Fruit fly (Drosophila melanogaster) whole organism, embryonic: Measurements from ENCODE around the gene HtrA2.

Experiments
- ATbp ChIP-seq: fragments of 200-800 bp; sonication (Bioruptor generic); optimal IDR thresholded peaks from 2 replicates; lab custom pipeline; 2017; ENCODE audit warnings: missing biosample characterization, mild to moderate bottlenecking, missing genetic modification characterization, missing genetic modification reagents
- CG10274 ChIP-seq: fragments of 200-800 bp; sonication (Bioruptor generic); optimal IDR thresholded peaks from 3 replicates; lab custom pipeline; 2017; ENCODE audit warnings: missing biosample characterization, mild to moderate bottlenecking, missing genetic modification characterization
- CG10959 ChIP-seq: fragments of 200-800 bp; sonication (Bioruptor generic); IDR thresholded peaks from 2 replicates; pipeline ENCODE4 v1.3.6; 2022; ENCODE audit warnings: missing biosample characterization, missing genetic modification characterization
- CG11093 ChIP-seq: fragments of 200-800 bp; sonication (Bioruptor generic); IDR thresholded peaks from 3 replicates; pipeline ENCODE4 v1.3.6; 2022; ENCODE audit warnings: missing biosample characterization, missing genetic modification characterization
- CG15514 ChIP-seq: fragments of 200-800 bp; sonication (Bioruptor generic); optimal IDR thresholded peaks from 3 replicates; lab custom pipeline; 2017; ENCODE audit warnings: missing biosample characterization, missing genetic modification characterization, mild to moderate bottlenecking, moderate library complexity, missing genetic modification reagents
- CG1647 ChIP-seq: fragments of 200-800 bp; sonication (Bioruptor generic); optimal IDR thresholded peaks from 3 replicates; lab custom pipeline; 2016; ENCODE audit warnings: missing biosample characterization, missing genetic modification characterization
- CG30431 ChIP-seq: fragments of 200-800 bp; sonication (Bioruptor generic); optimal IDR thresholded peaks from 2 replicates; lab custom pipeline; 2017; ENCODE audit warnings: missing biosample characterization, missing genetic modification characterization
- CG4707 ChIP-seq: fragments of 200-800 bp; sonication (Bioruptor generic); optimal IDR thresholded peaks from 2 replicates; lab custom pipeline; 2018; ENCODE audit warnings: missing biosample characterization, mild to moderate bottlenecking, missing genetic modification characterization, moderate library complexity
- CG4730 ChIP-seq: fragments of 200-800 bp; sonication (Bioruptor generic); IDR thresholded peaks from 2 replicates; pipeline ENCODE4 v1.3.6; 2022; ENCODE audit warnings: missing biosample characterization, missing genetic modification characterization
- CG6175 ChIP-seq: fragments of 200-800 bp; sonication (Bioruptor generic); IDR thresholded peaks from 3 replicates; pipeline ENCODE4 v1.3.6; 2022; ENCODE audit warnings: missing biosample characterization, missing genetic modification characterization
- CG7271 ChIP-seq: fragments of 200-800 bp; sonication (Bioruptor generic); optimal IDR thresholded peaks from 2 replicates; lab custom pipeline; 2018; ENCODE audit warnings: missing biosample characterization, mild to moderate bottlenecking, missing genetic modification characterization, moderate library complexity
- CG8089 ChIP-seq: fragments of 200-800 bp; sonication (Bioruptor generic); optimal IDR thresholded peaks from 3 replicates; lab custom pipeline; 2016; ENCODE audit warnings: missing biosample characterization, missing genetic modification characterization
- CG9215 ChIP-seq: fragments of 200-800 bp; sonication (Bioruptor generic); IDR thresholded peaks from 2 replicates; pipeline ENCODE4 v1.3.6; 2022; ENCODE audit warnings: missing biosample characterization, missing genetic modification characterization
- CG9609 ChIP-seq: fragments of 200-800 bp; sonication (Bioruptor generic); optimal IDR thresholded peaks from 3 replicates; lab custom pipeline; 2016; ENCODE audit warnings: missing biosample characterization, missing genetic modification characterization
- Dll ChIP-seq: fragments of 200-800 bp; sonication (Bioruptor generic); IDR thresholded peaks from 4 replicates; pipeline ENCODE4 v1.3.6; 2022; ENCODE audit warnings: missing biosample characterization, missing genetic modification characterization; ENCODE audit not compliant: partially characterized antibody
- Gsc ChIP-seq: fragments of 200-800 bp; sonication (Bioruptor generic); IDR thresholded peaks from 2 replicates; pipeline ENCODE4 v1.3.6; 2022; ENCODE audit warnings: missing biosample characterization, missing genetic modification characterization
- Lhr ChIP-seq: fragments of 200-800 bp; sonication (Bioruptor generic); optimal IDR thresholded peaks from 3 replicates; lab custom pipeline; 2017; ENCODE audit warnings: mild to moderate bottlenecking, missing biosample characterization, missing genetic modification reagents, missing genetic modification characterization
- Myb ChIP-seq: fragments of 200-800 bp; sonication (Bioruptor generic); optimal IDR thresholded peaks from 2 replicates; lab custom pipeline; 2016; ENCODE audit warnings: missing biosample characterization, missing genetic modification characterization
- Nf-YC ChIP-seq: fragments of 200-800 bp; optimal IDR thresholded peaks from 3 replicates; lab custom pipeline; 2019; ENCODE audit warnings: missing biosample characterization, mild to moderate bottlenecking, missing genetic modification characterization, moderate library complexity
- Poxn ChIP-seq: fragments of 200-800 bp; sonication (Bioruptor generic); IDR thresholded peaks from 2 replicates; pipeline ENCODE4 v1.3.6; 2022; ENCODE audit warnings: missing biosample characterization, missing genetic modification characterization
- Ravus ChIP-seq: fragments of 200-800 bp; sonication (Bioruptor generic); IDR thresholded peaks from 2 replicates; pipeline ENCODE4 v1.3.6; 2022; ENCODE audit warnings: missing biosample characterization, missing genetic modification characterization
- Sox102F ChIP-seq: fragments of 200-800 bp; sonication (Bioruptor generic); optimal IDR thresholded peaks from 2 replicates; lab custom pipeline; 2018; ENCODE audit warnings: missing biosample characterization, mild to moderate bottlenecking, missing genetic modification characterization, moderate library complexity
- Trl ChIP-seq, 3 experiments: fragments of >200 bp in 2 of 3; fragments of 200-800 bp in 1 of 3; sonication (Bioruptor generic) in 1 of 3; optimal IDR thresholded peaks; 2 replicates in 1 of 3; 3 replicates in 2 of 3; lab custom pipeline; 2016 to 2017; ENCODE audit warnings: missing biosample characterization in 1 of 3, missing genetic modification characterization in 1 of 3
- bsh ChIP-seq, 2 experiments: fragments of 200-800 bp; sonication (Bioruptor generic); optimal IDR thresholded peaks; 2 replicates each; lab custom pipeline; 2017 to 2018; ENCODE audit warnings: mild to moderate bottlenecking in 2 of 2, missing biosample characterization in 2 of 2, missing genetic modification characterization in 2 of 2, moderate library complexity in 1 of 2
- btn ChIP-seq: fragments of 200-800 bp; sonication (Bioruptor generic); optimal IDR thresholded peaks from 2 replicates; lab custom pipeline; 2016; ENCODE audit warnings: missing biosample characterization, missing genetic modification characterization
- cas ChIP-seq: fragments of 200-800 bp; sonication (Bioruptor generic); IDR thresholded peaks from 2 replicates; pipeline ENCODE4 v1.3.6; 2022; ENCODE audit warnings: missing biosample characterization, missing genetic modification characterization
- cwo ChIP-seq: fragments of 200-800 bp; sonication (Bioruptor generic); optimal IDR thresholded peaks from 3 replicates; lab custom pipeline; 2017; ENCODE audit warnings: missing biosample characterization, missing genetic modification characterization, mild to moderate bottlenecking, moderate library complexity, missing genetic modification reagents
- dan ChIP-seq: fragments of 200-800 bp; sonication (Bioruptor generic); IDR thresholded peaks from 2 replicates; pipeline ENCODE4 v1.3.6; 2022; ENCODE audit warnings: missing biosample characterization, missing genetic modification characterization
- dmrt11E ChIP-seq: fragments of 200-800 bp; sonication (Bioruptor generic); optimal IDR thresholded peaks from 3 replicates; lab custom pipeline; 2018; ENCODE audit warnings: missing biosample characterization, mild to moderate bottlenecking, missing genetic modification characterization, moderate library complexity
- dpn ChIP-seq, 2 experiments: fragments of 200-800 bp; sonication (Bioruptor generic); optimal IDR thresholded peaks; 3 replicates each; lab custom pipeline; 2016; ENCODE audit warnings: missing biosample characterization in 2 of 2, missing genetic modification characterization in 2 of 2
- fd3F ChIP-seq: fragments of 200-800 bp; sonication (Bioruptor generic); optimal IDR thresholded peaks from 2 replicates; lab custom pipeline; 2018; ENCODE audit warnings: missing biosample characterization, mild to moderate bottlenecking, missing genetic modification characterization, moderate library complexity
- h ChIP-seq: fragments of >200 bp; optimal IDR thresholded peaks from 2 replicates; lab custom pipeline; 2017
- hkb ChIP-seq, 2 experiments: fragments of 200-800 bp in 1 of 2; fragments of >200 bp in 1 of 2; sonication (Bioruptor generic) in 1 of 2; IDR thresholded peaks in 1 of 2; optimal IDR thresholded peaks in 1 of 2; 2 replicates each; pipeline versions ENCODE4 v1.3.6 to Lab custom; 2017 to 2022; ENCODE audit warnings: missing biosample characterization in 1 of 2, missing genetic modification characterization in 1 of 2
- klu ChIP-seq: fragments of 200-800 bp; sonication (Bioruptor generic); IDR thresholded peaks from 2 replicates; pipeline ENCODE4 v1.3.6; 2022; ENCODE audit warnings: missing biosample characterization, missing genetic modification characterization
- lola ChIP-seq, 3 experiments: fragments of >200 bp in 2 of 3; fragments of 200-800 bp in 1 of 3; sonication (Bioruptor generic) in 1 of 3; optimal IDR thresholded peaks; 2 replicates each; lab custom pipeline; 2017 to 2019; ENCODE audit warnings: missing biosample characterization in 3 of 3, missing genetic modification characterization in 3 of 3, mild to moderate bottlenecking in 1 of 3, moderate library complexity in 1 of 3
- luna ChIP-seq: fragments of 200-800 bp; sonication (Bioruptor generic); optimal IDR thresholded peaks from 2 replicates; lab custom pipeline; 2016; ENCODE audit warnings: missing biosample characterization, missing genetic modification characterization
- pfk ChIP-seq: fragments of 200-800 bp; sonication (Bioruptor generic); optimal IDR thresholded peaks from 2 replicates; lab custom pipeline; 2018; ENCODE audit warnings: missing biosample characterization, mild to moderate bottlenecking, missing genetic modification characterization, moderate library complexity
- pnt ChIP-seq: fragments of 200-800 bp; sonication (Bioruptor generic); optimal IDR thresholded peaks from 3 replicates; lab custom pipeline; 2016; ENCODE audit warnings: missing biosample characterization, missing genetic modification characterization
- ranshi ChIP-seq: fragments of 200-800 bp; sonication (Bioruptor generic); IDR thresholded peaks from 2 replicates; pipeline ENCODE4 v1.3.6; 2022; ENCODE audit warnings: missing biosample characterization, missing genetic modification characterization
- sd ChIP-seq: fragments of 200-800 bp; sonication (Bioruptor generic); optimal IDR thresholded peaks from 3 replicates; lab custom pipeline; 2018; ENCODE audit warnings: missing biosample characterization, mild to moderate bottlenecking, missing genetic modification characterization, moderate library complexity
- sim ChIP-seq: fragments of 200-800 bp; sonication (Bioruptor generic); IDR thresholded peaks from 2 replicates; pipeline ENCODE4 v1.3.6; 2022; ENCODE audit warnings: missing biosample characterization, missing genetic modification characterization
- sqz ChIP-seq: fragments of 200-800 bp; sonication (Bioruptor generic); optimal IDR thresholded peaks from 3 replicates; lab custom pipeline; 2018; ENCODE audit warnings: missing biosample characterization, mild to moderate bottlenecking, missing genetic modification characterization
- stwl ChIP-seq: fragments of 200-800 bp; sonication (Bioruptor generic); optimal IDR thresholded peaks from 3 replicates; lab custom pipeline; 2018; ENCODE audit warnings: missing biosample characterization, mild to moderate bottlenecking, missing genetic modification characterization, moderate library complexity
- sug ChIP-seq: fragments of 200-800 bp; optimal IDR thresholded peaks from 2 replicates; lab custom pipeline; 2019; ENCODE audit warnings: missing biosample characterization, mild to moderate bottlenecking, missing genetic modification characterization, moderate library complexity
- tin ChIP-seq: fragments of 200-800 bp; sonication (Bioruptor generic); optimal IDR thresholded peaks from 3 replicates; lab custom pipeline; 2016; ENCODE audit warnings: missing biosample characterization, missing genetic modification characterization
- trh ChIP-seq: fragments of 200-800 bp; sonication (Bioruptor generic); optimal IDR thresholded peaks from 2 replicates; lab custom pipeline; 2016; ENCODE audit warnings: missing biosample characterization, missing genetic modification characterization
- ttk ChIP-seq: fragments of 200-800 bp; sonication (Bioruptor generic); IDR thresholded peaks from 2 replicates; pipeline ENCODE4 v2.1.2; 2022; ENCODE audit warnings: missing biosample characterization, missing genetic modification characterization
- unpg ChIP-seq: fragments of 200-800 bp; sonication (Bioruptor generic); optimal IDR thresholded peaks from 3 replicates; lab custom pipeline; 2018; ENCODE audit warnings: missing biosample characterization, mild to moderate bottlenecking, missing genetic modification characterization, moderate library complexity
- vfl ChIP-seq: fragments of 200-800 bp; sonication (Bioruptor generic); optimal IDR thresholded peaks from 2 replicates; lab custom pipeline; 2016; ENCODE audit warnings: missing biosample characterization, missing genetic modification characterization

Gene HtrA2

DNA sequence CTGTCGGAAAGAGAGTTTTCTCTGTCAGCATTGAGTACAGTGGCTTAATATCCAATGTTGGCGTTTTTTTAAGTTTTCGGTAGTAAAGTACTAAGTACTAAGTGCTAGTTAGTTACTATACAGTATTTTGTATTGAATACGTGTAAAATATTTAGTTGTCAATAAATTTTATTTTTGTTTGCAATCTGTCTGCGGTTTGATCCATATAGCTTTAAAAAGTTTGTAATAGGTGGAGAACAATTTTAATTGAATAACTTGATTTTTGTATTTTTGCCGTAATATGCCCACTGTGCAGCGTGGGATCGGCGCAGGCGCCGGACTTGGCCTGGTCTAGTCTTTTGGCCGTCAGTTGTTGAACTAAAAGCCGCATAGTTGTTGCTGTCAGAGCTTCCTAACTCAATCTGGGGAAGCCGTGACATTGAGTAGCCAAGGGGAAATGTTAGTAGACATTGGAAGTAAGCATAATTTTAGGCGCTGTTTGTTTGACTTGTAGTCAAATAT lies 46.9 kb upstream of the HtrA2 start (continued):
- TF ChIP-seq klu (GFP tag; lab: Robert Waterston, UW), result peak; percentile 81
- no peak for TF ChIP-seq dmrt11E
- TF ChIP-seq sim (GFP tag; lab: Robert Waterston, UW), result 0 out of 2 replicates have a peak, but pooled peaks have one; percentile 34
- peak; percentile 87 for TF ChIP-seq CG9609 (GFP tag; lab: Kevin White, UChicago)
- peak; percentile 78 for TF ChIP-seq CG4730
- peak; percentile 80 for TF ChIP-seq Myb (GFP tag; lab: Kevin White, UChicago)
- peak; percentile 85 for TF ChIP-seq CG10274 (GFP tag; lab: Kevin White, UChicago)
- peak; percentile 86 for TF ChIP-seq CG4707 (GFP tag; lab: Kevin White, UChicago)
- TF ChIP-seq tin, result peak; percentile 89
- 0 out of 2 replicates have a peak, but pooled peaks have one; percentile 36 for TF ChIP-seq Gsc (GFP tag; lab: Robert Waterston, UW)
- TF ChIP-seq fd3F (GFP tag; lab: Kevin White, UChicago), result peak; percentile 88
- 0 out of 2 replicates have a peak, but pooled peaks have one; percentile 23 for TF ChIP-seq cas
- TF ChIP-seq Sox102F, result peak; percentile 96
- TF ChIP-seq CG10959, result peak; percentile 42; the same call in 1 of the 2 replicates
- TF ChIP-seq CG6175 (GFP tag; lab: Robert Waterston, UW), result peak; percentile 39; the same call in 1 of the 3 replicates
- no peak for TF ChIP-seq Dll (GFP tag; lab: Robert Waterston, UW)
- TF ChIP-seq bsh (GFP tag; optimal IDR thresholded peaks at IDR 0.05; lab: Kevin White, UChicago), result peak in 1 of 2 experiments; percentile 85
- no peak for TF ChIP-seq pfk
- peak; percentile 85; the same call in 1 of the 2 replicates for TF ChIP-seq ttk (GFP tag; lab: Robert Waterston, UW)
- peak; percentile 60; the same call in 1 of the 2 replicates for TF ChIP-seq Poxn (GFP tag; lab: Robert Waterston, UW)
- TF ChIP-seq sqz, result peak; percentile 80
- peak in 1 of 2 experiments; percentile 84 for TF ChIP-seq Trl (optimal IDR thresholded peaks at IDR 0.05; lab: Kevin White, UChicago)
- TF ChIP-seq Trl (GFP tag; optimal IDR thresholded peaks at IDR 0.05; lab: Kevin White, UChicago), result peak; percentile 82
- TF ChIP-seq hkb (optimal IDR thresholded peaks at IDR 0.05; lab: Kevin White, UChicago), result no peak
- TF ChIP-seq hkb (GFP tag; IDR thresholded peaks at IDR 0.05; lab: Robert Waterston, UW), result peak; percentile 93
- TF ChIP-seq dan (GFP tag; lab: Robert Waterston, UW), result no peak
- TF ChIP-seq btn (GFP tag; lab: Kevin White, UChicago), result peak; percentile 88
- TF ChIP-seq Nf-YC, result peak; percentile 83
- TF ChIP-seq Ravus (GFP tag; lab: Robert Waterston, UW), result peak; percentile 62
- TF ChIP-seq pnt (GFP tag; lab: Kevin White, UChicago), result peak; percentile 84
- TF ChIP-seq sd, result no peak
- TF ChIP-seq vfl (GFP tag; lab: Kevin White, UChicago), result peak; percentile 90
- peak; percentile 95 for TF ChIP-seq ATbp (GFP tag; lab: Kevin White, UChicago)
- peak; percentile 71 for TF ChIP-seq CG11093 (GFP tag; lab: Robert Waterston, UW)
- peak; percentile 93 for TF ChIP-seq unpg (GFP tag; lab: Kevin White, UChicago)
- TF ChIP-seq stwl (tag; lab: Kevin White, UChicago), result no peak
- peak; percentile 80 for TF ChIP-seq trh
- peak; percentile 78 for TF ChIP-seq CG30431 (GFP tag; lab: Kevin White, UChicago)
- TF ChIP-seq CG9215 (GFP tag; lab: Robert Waterston, UW), result peak; percentile 82
- peak in 1 of 3 experiments; percentile 65 for TF ChIP-seq lola (GFP tag; optimal IDR thresholded peaks at IDR 0.05; lab: Kevin White, UChicago)
- peak; percentile 75 for TF ChIP-seq CG8089 (GFP tag; lab: Kevin White, UChicago)
- TF ChIP-seq CG7271 (tag; lab: Kevin White, UChicago), result no peak
- TF ChIP-seq h (lab: Kevin White, UChicago), result no peak
- TF ChIP-seq sug (tag; lab: Kevin White, UChicago), result peak; percentile 87
- TF ChIP-seq cwo (GFP tag; lab: Kevin White, UChicago), result peak; percentile 2
- peak; percentile 78 for TF ChIP-seq luna (GFP tag; lab: Kevin White, UChicago)
- peak; percentile 84 for TF ChIP-seq CG15514 (GFP tag; lab: Kevin White, UChicago)
- TF ChIP-seq dpn (GFP tag; optimal IDR thresholded peaks at IDR 0.05; lab: Kevin White, UChicago), result peak; percentile 89 to 93
- peak; percentile 58 for TF ChIP-seq Lhr (GFP tag; lab: Kevin White, UChicago)
- TF ChIP-seq CG1647 (GFP tag; lab: Kevin White, UChicago), result peak; percentile 80
- peak; percentile 82 for TF ChIP-seq ranshi (GFP tag; lab: Robert Waterston, UW)
